Worm (Caenorhabditis elegans) whole organism, young adult: ENCODE data around the gene snx-1.

Experiments used
- T26A5.8 ChIP-seq: sonication (generic microtip); optimal IDR thresholded peaks from 2 replicates; lab custom pipeline; 2016; ENCODE audit warnings: missing genetic modification characterization, missing compliant biosample characterization
- nfya-1 ChIP-seq: sonication (generic microtip); optimal IDR thresholded peaks from 2 replicates; lab custom pipeline; 2017; ENCODE audit warnings: antibody characterized with exemption, missing compliant biosample characterization, missing genetic modification characterization, borderline replicate concordance; ENCODE audit not compliant: insufficient read depth
- pbrm-1 ChIP-seq: fragments of 200-800 bp; sonication (Bioruptor generic); IDR thresholded peaks from 2 replicates; pipeline ENCODE4 v1.3.6; 2022; ENCODE audit warnings: missing genetic modification reagents, missing genetic modification characterization, missing compliant biosample characterization
- snpc-1.3 ChIP-seq: sonication (generic microtip); optimal IDR thresholded peaks from 2 replicates; lab custom pipeline; 2017; ENCODE audit warnings: missing genetic modification characterization, mild to moderate bottlenecking, missing compliant biosample characterization, antibody characterized with exemption, moderate library complexity, missing genotype, missing genetic modification reagents; ENCODE audit not compliant: insufficient read depth

DNA sequence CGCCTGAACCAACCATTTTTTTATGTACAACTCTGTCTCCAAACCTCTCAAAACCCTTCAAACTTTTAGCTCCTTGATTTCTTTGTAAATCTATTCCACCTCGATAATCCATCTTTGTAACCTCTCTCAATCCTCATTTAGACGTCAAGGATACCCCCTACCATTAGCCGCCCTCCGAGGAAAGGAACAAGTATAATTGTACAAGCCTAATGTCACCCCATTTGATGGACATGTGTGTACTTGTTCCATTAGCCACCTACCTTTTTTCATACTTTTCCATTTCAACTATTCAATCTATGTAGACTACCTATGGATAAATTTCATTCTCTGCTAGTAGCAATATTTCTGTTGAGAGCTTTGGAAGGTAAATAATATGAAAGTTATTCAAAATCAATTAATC is 21.0 kb upstream of the snx-1 start, which contains the start of gene C05D9.4:
- TF ChIP-seq nfya-1 (tag; lab: Kevin White, UChicago): no peak
- TF ChIP-seq snpc-1.3: no peak
- no peak for TF ChIP-seq pbrm-1 (GFP tag; lab: Robert Waterston, UW)
- no peak for TF ChIP-seq T26A5.8
